Worm (Caenorhabditis elegans) whole organism, L4 larva: Measurements from ENCODE around the gene tsg-101.
A peak's percentile ranks its signal among the peaks of the same experiment; 100 is the strongest.

Experiments used
- D1046.2 ChIP-seq: fragments of 200-800 bp; sonication (Bioruptor generic); IDR thresholded peaks from 2 replicates; pipeline ENCODE4 v1.3.6; 2022; ENCODE audit warnings: missing genetic modification characterization, missing compliant biosample characterization
- T26A8.4 ChIP-seq: fragments of 200-800 bp; sonication (Bioruptor generic); IDR thresholded peaks from 2 replicates; pipeline ENCODE4 v1.3.6; 2022; ENCODE audit warnings: missing genetic modification characterization, missing compliant biosample characterization
- aha-1 ChIP-seq: fragments of 150-350 bp; peaks from one replicate; lab custom pipeline; 2014; ENCODE audit warnings: missing biosample characterization, missing genetic modification characterization
- aly-2 ChIP-seq: sonication (generic microtip); optimal IDR thresholded peaks from 2 replicates; lab custom pipeline; 2018; ENCODE audit warnings: missing biosample characterization, missing genetic modification characterization
- ceh-28 ChIP-seq: fragments of 150-350 bp; optimal IDR thresholded peaks from 2 replicates; lab custom pipeline; 2014; ENCODE audit warnings: missing biosample characterization, missing genetic modification reagents, missing genetic modification characterization
- ceh-82 ChIP-seq: sonication (generic microtip); optimal IDR thresholded peaks from 2 replicates; lab custom pipeline; 2017; ENCODE audit warnings: missing biosample characterization, missing genetic modification characterization
- daf-8 ChIP-seq: fragments of 200-800 bp; sonication (Bioruptor generic); IDR thresholded peaks from 2 replicates; pipeline ENCODE4 v1.3.6; 2022; ENCODE audit warnings: missing genetic modification characterization, missing compliant biosample characterization
- dmd-6 ChIP-seq: fragments of 200-800 bp; sonication (Bioruptor generic); IDR thresholded peaks from 2 replicates; pipeline ENCODE4 v1.3.6; 2022; ENCODE audit warnings: missing genetic modification reagents, missing genetic modification characterization, missing compliant biosample characterization
- dmd-9 ChIP-seq: fragments of 200-800 bp; sonication (Bioruptor generic); IDR thresholded peaks from 2 replicates; pipeline ENCODE4 v1.3.6; 2022; ENCODE audit warnings: missing genetic modification reagents, missing genetic modification characterization, missing compliant biosample characterization
- dpl-1 ChIP-seq: fragments of 150-350 bp; optimal IDR thresholded peaks from 2 replicates; lab custom pipeline; 2014; ENCODE audit warnings: missing biosample characterization, missing genetic modification reagents, missing genetic modification characterization
- duxl-1 ChIP-seq: sonication (generic microtip); optimal IDR thresholded peaks from 2 replicates; lab custom pipeline; 2016; ENCODE audit warnings: mild to moderate bottlenecking, missing genetic modification characterization, moderate library complexity, missing compliant biosample characterization; ENCODE audit not compliant: poor library complexity
- dve-1 ChIP-seq: sonication (generic microtip); optimal IDR thresholded peaks from 2 replicates; lab custom pipeline; 2017; ENCODE audit warnings: antibody characterized with exemption, mild to moderate bottlenecking, missing genetic modification characterization, missing compliant biosample characterization; ENCODE audit not compliant: insufficient read depth
- fos-1 ChIP-seq: fragments of 150-350 bp; optimal IDR thresholded peaks from 2 replicates; lab custom pipeline; 2014; ENCODE audit warnings: missing biosample characterization, missing genetic modification characterization
- hmg-1.1 ChIP-seq: fragments of 200-800 bp; sonication (Bioruptor generic); IDR thresholded peaks from 2 replicates; pipeline ENCODE4 v1.3.6; 2022; ENCODE audit warnings: missing genetic modification reagents, missing genetic modification characterization, missing compliant biosample characterization
- lim-7 ChIP-seq: fragments of 200-800 bp; sonication (Bioruptor generic); IDR thresholded peaks from 2 replicates; pipeline ENCODE4 v1.3.6; 2022; ENCODE audit warnings: missing genetic modification characterization, missing compliant biosample characterization
- lin-13 ChIP-seq: fragments of 150-350 bp; optimal IDR thresholded peaks from 2 replicates; lab custom pipeline; 2014; ENCODE audit warnings: missing biosample characterization, missing genetic modification reagents, missing genetic modification characterization
- lin-38 ChIP-seq: fragments of 200-800 bp; sonication (Bioruptor generic); IDR thresholded peaks from 2 replicates; pipeline ENCODE4 v1.3.6; 2022; ENCODE audit warnings: missing genetic modification reagents, missing genetic modification characterization, missing compliant biosample characterization
- lin-39 ChIP-seq: fragments of 150-350 bp; optimal IDR thresholded peaks from 2 replicates; lab custom pipeline; 2014; ENCODE audit warnings: missing biosample characterization, missing genetic modification reagents, missing genetic modification characterization
- lsy-2 ChIP-seq, 2 experiments: fragments of 150-350 bp in 1 of 2; sonication (generic microtip) in 1 of 2; optimal IDR thresholded peaks; 2 replicates each; lab custom pipeline; 2014 to 2017; ENCODE audit warnings: missing biosample characterization in 2 of 2, missing genetic modification characterization in 2 of 2
- madf-5 ChIP-seq, 2 experiments: fragments of 200-800 bp; sonication (Bioruptor generic); IDR thresholded peaks; 2 replicates each; pipeline ENCODE4 v1.3.6; 2022; ENCODE audit warnings: missing compliant biosample characterization in 2 of 2, missing genetic modification characterization in 2 of 2
- mes-2 ChIP-seq: sonication (generic microtip); optimal IDR thresholded peaks from 2 replicates; lab custom pipeline; 2016; ENCODE audit warnings: missing genotype, mild to moderate bottlenecking, missing genetic modification characterization, missing compliant biosample characterization; ENCODE audit not compliant: poor library complexity, severe bottlenecking
- nhr-25 ChIP-seq: sonication (generic microtip); optimal IDR thresholded peaks from 2 replicates; lab custom pipeline; 2017; ENCODE audit warnings: missing genetic modification characterization, mild to moderate bottlenecking, missing compliant biosample characterization, antibody characterized with exemption, moderate library complexity, borderline replicate concordance; ENCODE audit not compliant: insufficient read depth
- nhr-48 ChIP-seq: sonication (generic microtip); optimal IDR thresholded peaks from 2 replicates; lab custom pipeline; 2016; ENCODE audit warnings: mild to moderate bottlenecking, missing genetic modification characterization, missing compliant biosample characterization
- nhr-76 ChIP-seq: fragments of 150-350 bp; optimal IDR thresholded peaks from 2 replicates; lab custom pipeline; 2014; ENCODE audit warnings: missing biosample characterization, missing genetic modification characterization
- php-3 ChIP-seq: fragments of 200-800 bp; sonication (Bioruptor generic); IDR thresholded peaks from 2 replicates; pipeline ENCODE4 v1.3.6; 2022; ENCODE audit warnings: missing genetic modification reagents, missing genetic modification characterization, missing compliant biosample characterization
- saeg-2 ChIP-seq: fragments of 200-800 bp; sonication (Bioruptor generic); IDR thresholded peaks from 2 replicates; pipeline ENCODE4 v1.3.6; 2022; ENCODE audit warnings: missing genetic modification reagents, missing genetic modification characterization, missing compliant biosample characterization
- skn-1 ChIP-seq: fragments of 150-350 bp; optimal IDR thresholded peaks from 2 replicates; lab custom pipeline; 2014; ENCODE audit warnings: missing biosample characterization, missing genetic modification characterization
- unc-39 ChIP-seq: sonication (generic microtip); optimal IDR thresholded peaks from 2 replicates; lab custom pipeline; 2017; ENCODE audit warnings: missing biosample characterization, missing genetic modification characterization
- unc-62 ChIP-seq, 3 experiments: fragments of 150-350 bp in 1 of 3; sonication (generic microtip); optimal IDR thresholded peaks in 2 of 3; peaks in 1 of 3; 1 replicate in 1 of 3; 2 replicates in 2 of 3; lab custom pipeline; 2014 to 2017; ENCODE audit warnings: missing biosample characterization in 3 of 3, missing genetic modification characterization in 3 of 3, missing genetic modification reagents in 3 of 3, missing genotype in 1 of 3
- vab-7 ChIP-seq: fragments of 200-800 bp; sonication (Bioruptor generic); IDR thresholded peaks from 2 replicates; pipeline ENCODE4 v1.3.6; 2022; ENCODE audit warnings: missing genetic modification reagents, missing genetic modification characterization, missing compliant biosample characterization
- ztf-7 ChIP-seq: fragments of 150-350 bp; optimal IDR thresholded peaks from 2 replicates; lab custom pipeline; 2014; ENCODE audit warnings: missing biosample characterization, missing genetic modification characterization

tsg-101 gene

DNA sequence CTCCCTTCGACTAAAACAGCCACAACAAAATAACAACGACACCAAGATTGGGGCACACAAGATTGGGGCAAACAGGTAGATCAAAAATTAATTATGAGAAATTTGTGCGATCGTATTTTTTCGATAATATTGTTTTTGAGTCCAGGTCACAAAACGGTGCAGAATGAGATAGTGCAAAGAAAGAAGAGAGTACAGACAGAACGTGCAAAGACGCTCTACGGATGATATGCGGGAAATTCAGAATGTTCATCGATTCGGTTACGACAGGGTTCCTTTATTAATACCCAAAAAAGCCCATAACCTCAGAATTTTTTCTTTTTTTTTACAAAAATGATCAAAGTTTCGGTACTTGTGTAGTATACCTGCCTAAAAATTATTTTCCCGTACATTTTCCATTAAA is 24.9 kb upstream of the tsg-101 start:
- TF ChIP-seq dmd-9 (GFP tag; lab: Robert Waterston, UW): no peak
- TF ChIP-seq ceh-28: no peak
- no peak for TF ChIP-seq nhr-25 (tag; lab: Kevin White, UChicago)
- no peak for TF ChIP-seq duxl-1 (tag; lab: Kevin White, UChicago)
- peak; percentile 11 for TF ChIP-seq dpl-1 (GFP tag; lab: Kevin White, UChicago)
- no peak for TF ChIP-seq hmg-1.1 (GFP tag; lab: Robert Waterston, UW)
- peak; percentile 69 for TF ChIP-seq lin-38 (GFP tag; lab: Robert Waterston, UW)
- TF ChIP-seq lin-39 (tag; lab: Kevin White, UChicago): no peak
- TF ChIP-seq, all 104 proteins: peak for 2

DNA sequence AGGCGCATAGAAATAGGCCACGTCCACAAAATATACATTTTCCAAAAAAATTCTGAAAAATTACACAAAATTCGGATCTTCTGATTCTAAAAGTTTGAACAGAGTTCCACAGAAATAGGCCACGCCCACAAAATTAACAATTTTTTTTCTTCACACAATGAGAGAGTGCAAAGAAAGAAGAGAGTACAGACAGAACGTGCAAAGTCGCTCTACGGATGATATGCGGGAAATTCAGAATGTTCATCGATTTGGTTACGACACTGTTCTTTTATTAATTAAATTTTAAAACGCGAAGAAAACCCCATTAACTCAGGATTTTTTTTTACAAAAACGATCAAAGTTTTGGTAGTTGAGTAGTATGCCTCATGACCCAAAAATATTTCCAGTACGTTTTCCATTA is 18.6 kb upstream of the tsg-101 start:
- no peak for TF ChIP-seq aly-2 (tag; lab: Kevin White, UChicago)
- TF ChIP-seq dpl-1 (GFP tag; lab: Kevin White, UChicago): peak; percentile 34
- no peak for TF ChIP-seq saeg-2 (GFP tag; lab: Robert Waterston, UW)
- peak in 1 of 2 experiments; percentile 37 for TF ChIP-seq lsy-2 (tag; optimal IDR thresholded peaks at IDR 0.05; lab: Kevin White, UChicago)
- peak; percentile 73 for TF ChIP-seq lin-38 (GFP tag; lab: Robert Waterston, UW)
- peak; percentile 72 for TF ChIP-seq aha-1 (tag; lab: Kevin White, UChicago)
- peak; percentile 18 for TF ChIP-seq mes-2 (tag; lab: Kevin White, UChicago)
- no peak for TF ChIP-seq lin-39 (tag; lab: Kevin White, UChicago)

DNA sequence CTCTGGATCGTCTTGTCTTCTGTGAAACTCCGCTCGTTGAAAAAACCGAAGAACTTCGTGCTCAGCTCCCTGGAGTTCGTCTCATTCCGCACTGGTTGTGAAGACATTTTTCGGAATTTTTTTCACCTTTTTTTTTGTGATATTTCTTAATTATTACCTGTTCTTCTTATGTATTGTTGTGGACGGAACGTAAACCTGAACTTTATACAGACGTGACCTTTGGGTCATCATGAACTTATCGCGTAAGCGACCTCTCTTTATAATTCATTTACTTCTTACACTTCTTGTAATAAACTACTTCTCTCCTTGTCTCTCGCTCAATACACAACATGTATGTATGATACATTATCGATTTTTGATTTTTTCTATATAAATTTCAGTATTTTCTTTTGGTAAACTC is 17.8 kb upstream of the tsg-101 start, which contains the start of gene M57.1:
Gene M57.1 (plus strand): TSS at position 301 of the 400 bp plus-strand sequence.
- no peak for TF ChIP-seq skn-1 (tag; lab: Kevin White, UChicago)
- TF ChIP-seq unc-39 (tag; lab: Kevin White, UChicago): no peak
- no peak for TF ChIP-seq daf-8 (GFP tag; lab: Robert Waterston, UW)
- no peak for TF ChIP-seq ceh-82 (tag; lab: Kevin White, UChicago)

DNA sequence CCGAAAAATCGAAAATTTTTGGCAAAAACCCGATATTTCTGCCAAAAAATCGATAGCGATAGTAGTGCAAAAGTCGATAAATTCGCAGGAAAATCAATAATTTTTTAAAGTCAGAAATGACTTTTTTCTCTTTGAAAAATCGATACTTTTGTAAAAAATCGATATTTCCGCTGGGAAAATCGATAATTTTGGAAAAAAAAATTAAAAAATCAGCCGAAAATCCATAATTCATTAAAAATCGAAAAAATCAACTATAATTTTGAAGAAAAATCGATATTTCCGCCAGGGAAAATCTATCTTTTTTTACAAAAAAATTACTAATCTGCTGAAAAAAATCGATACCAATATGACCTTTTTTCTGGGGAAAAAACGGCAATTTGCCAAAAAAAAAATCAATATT is 17.2 kb upstream of the tsg-101 start:
- TF ChIP-seq lin-13 (GFP tag; lab: Kevin White, UChicago) (no peak), ceh-28 (peak; percentile 92), vab-7 (GFP tag; lab: Robert Waterston, UW) (no peak), dmd-9 (GFP tag; lab: Robert Waterston, UW) (no peak), lim-7 (GFP tag; lab: Robert Waterston, UW) (no peak)
- TF ChIP-seq, all 104 proteins: peak for 1

DNA sequence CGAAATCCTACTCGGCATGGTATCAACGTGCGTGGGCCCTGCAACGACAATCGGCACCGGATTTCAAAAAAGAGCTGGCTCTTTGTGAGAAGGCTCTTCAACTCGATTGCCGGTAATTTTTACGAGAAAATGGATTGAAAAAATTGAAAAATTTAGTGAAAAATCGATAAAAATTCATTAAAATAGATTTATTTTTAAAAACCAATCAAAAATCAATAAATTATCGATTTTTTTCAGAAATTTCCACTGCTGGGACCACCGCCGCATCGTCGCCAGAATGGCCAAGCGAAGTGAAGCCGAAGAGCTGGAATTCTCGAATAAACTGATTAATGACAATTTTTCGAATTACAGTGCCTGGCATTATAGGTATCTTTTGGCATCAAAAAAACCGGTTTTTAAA is 13.5 kb upstream of the tsg-101 start:
- TF ChIP-seq ceh-28 (peak; percentile 67), unc-62 (GFP tag; optimal IDR thresholded peaks at IDR 0.05 in 1 of 2; lab: Kevin White, UChicago) (peak in 1 of 2 experiments; percentile 40), unc-62 (tag; optimal IDR thresholded peaks at IDR 0.05; lab: Kevin White, UChicago) (no peak), nhr-76 (no peak)

DNA sequence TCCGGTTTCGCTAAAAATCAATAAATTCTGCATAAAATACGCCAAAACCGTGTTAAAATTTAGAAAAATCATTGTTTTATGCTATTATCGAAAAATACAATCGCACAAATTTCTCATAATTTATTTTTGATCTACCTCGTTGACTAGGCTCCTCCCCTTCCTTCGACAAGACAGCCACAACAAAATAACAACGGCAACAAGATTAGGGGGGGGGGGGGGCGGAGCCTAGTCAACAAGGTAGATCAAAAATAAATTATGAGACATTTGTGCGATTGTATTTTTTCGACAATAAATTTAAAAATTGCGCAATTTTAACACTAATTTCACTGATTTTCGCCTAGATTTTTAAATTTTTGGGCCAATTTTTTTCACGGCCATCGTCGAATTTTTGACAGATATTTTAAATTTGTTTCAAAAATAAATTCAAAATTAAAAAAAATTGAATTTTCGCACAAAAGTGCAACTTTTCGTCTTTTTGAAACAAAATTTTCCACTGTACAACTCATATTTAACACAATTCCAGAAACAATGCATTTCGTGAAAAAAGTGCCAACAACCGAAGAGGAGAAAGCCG is 12.6 kb upstream of the tsg-101 start, which contains the start of gene M57.2:
Gene M57.2 (plus strand): TSS at position 524 of the 574 bp plus-strand sequence.
- no peak for TF ChIP-seq madf-5 (GFP tag; IDR thresholded peaks at IDR 0.05; lab: Robert Waterston, UW)
- TF ChIP-seq nhr-48 (tag; lab: Kevin White, UChicago): no peak
- TF ChIP-seq T26A8.4: no peak
- TF ChIP-seq php-3: no peak
- TF ChIP-seq ztf-7 (tag; lab: Kevin White, UChicago): no peak
- TF ChIP-seq fos-1: no peak
- no peak for TF ChIP-seq ceh-28
- TF ChIP-seq dve-1 (tag; lab: Kevin White, UChicago): no peak
- no peak for TF ChIP-seq D1046.2 (GFP tag; lab: Robert Waterston, UW)
- TF ChIP-seq dmd-6 (GFP tag; lab: Robert Waterston, UW): no peak
